Worm (Caenorhabditis elegans) whole organism, L4/young adult: ENCODE data around the gene K02E2.11.

Source experiments
- W03F9.2 ChIP-seq: fragments of 150-350 bp; optimal IDR thresholded peaks from 2 replicates; lab custom pipeline; 2014; ENCODE audit warnings: missing biosample characterization, missing genetic modification characterization
- dao-5 ChIP-seq: sonication (generic microtip); optimal IDR thresholded peaks from 2 replicates; lab custom pipeline; 2016; ENCODE audit warnings: missing genotype, missing genetic modification characterization, moderate library complexity, missing compliant biosample characterization

ce11 chrV:20402842-20403241 lies 19.7 kb downstream of the K02E2.11 start:
- no peak for TF ChIP-seq W03F9.2 (tag; lab: Kevin White, UChicago)
- TF ChIP-seq dao-5 (tag; lab: Kevin White, UChicago): no peak
